Worm (Caenorhabditis elegans) whole organism, L4/young adult: Measurements from ENCODE around the gene sri-31.

Source experiments
- W03F9.2 ChIP-seq: fragments of 150-350 bp; optimal IDR thresholded peaks from 2 replicates; lab custom pipeline; 2014; ENCODE audit warnings: missing biosample characterization, missing genetic modification characterization
- him-1 ChIP-seq: sonication (generic microtip); optimal IDR thresholded peaks from 2 replicates; lab custom pipeline; 2016; ENCODE audit warnings: missing genotype, missing genetic modification reagents, missing genetic modification characterization, missing compliant biosample characterization

- TF ChIP-seq him-1 (tag; lab: Kevin White, UChicago): no peak
- TF ChIP-seq W03F9.2 (tag; lab: Kevin White, UChicago): no peak
Observed at ce11 chrII:3062222-3062621, 11.4 kb downstream of the sri-31 start.
